Fruit fly (Drosophila melanogaster) whole organism, embryonic: ENCODE results near the gene Kdm3.

Experiments
- BtbVII ChIP-seq: fragments of 200-800 bp; sonication (Bioruptor generic); optimal IDR thresholded peaks from 3 replicates; lab custom pipeline; 2017; ENCODE audit warnings: missing biosample characterization, mild to moderate bottlenecking, missing genetic modification characterization
- CG11560 ChIP-seq: fragments of 200-800 bp; sonication (Bioruptor generic); IDR thresholded peaks from 3 replicates; pipeline ENCODE4 v1.3.6; 2022; ENCODE audit warnings: missing biosample characterization, missing genetic modification characterization
- CG11723 ChIP-seq: fragments of 200-800 bp; sonication (Bioruptor generic); optimal IDR thresholded peaks from 2 replicates; lab custom pipeline; 2017; ENCODE audit warnings: missing biosample characterization, mild to moderate bottlenecking, missing genetic modification characterization
- CG13287 ChIP-seq: fragments of 200-800 bp; sonication (Bioruptor generic); IDR thresholded peaks from 2 replicates; pipeline ENCODE4 v1.3.6; 2022; ENCODE audit warnings: missing biosample characterization, missing genetic modification characterization; ENCODE audit not compliant: partially characterized antibody
- CG13424 ChIP-seq: fragments of 200-800 bp; sonication (Bioruptor generic); optimal IDR thresholded peaks from 2 replicates; lab custom pipeline; 2019; ENCODE audit warnings: missing biosample characterization, mild to moderate bottlenecking, missing genetic modification characterization, moderate library complexity
- CG13894 ChIP-seq: fragments of 200-800 bp; sonication (Bioruptor generic); optimal IDR thresholded peaks from 3 replicates; lab custom pipeline; 2018; ENCODE audit warnings: missing biosample characterization, mild to moderate bottlenecking, missing genetic modification characterization, moderate library complexity
- CG14014 ChIP-seq: fragments of 200-800 bp; sonication (Bioruptor generic); IDR thresholded peaks from 2 replicates; pipeline ENCODE4 v1.3.6; 2022; ENCODE audit warnings: missing biosample characterization, missing genetic modification characterization
- CG14965 ChIP-seq: fragments of 200-800 bp; sonication (Bioruptor generic); optimal IDR thresholded peaks from 2 replicates; lab custom pipeline; 2016; ENCODE audit warnings: missing biosample characterization, missing genetic modification characterization, borderline replicate concordance
- CG1529 ChIP-seq: fragments of 200-800 bp; sonication (Bioruptor generic); optimal IDR thresholded peaks from 3 replicates; lab custom pipeline; 2018; ENCODE audit warnings: missing biosample characterization, missing genetic modification characterization
- CG16815 ChIP-seq: fragments of 200-800 bp; sonication (Bioruptor generic); optimal IDR thresholded peaks from 3 replicates; lab custom pipeline; 2017; ENCODE audit warnings: missing biosample characterization, mild to moderate bottlenecking, missing genetic modification characterization
- CG17385 ChIP-seq: fragments of 200-800 bp; sonication (Bioruptor generic); optimal IDR thresholded peaks from 3 replicates; lab custom pipeline; 2018; ENCODE audit warnings: missing biosample characterization, mild to moderate bottlenecking, missing genetic modification characterization
- CG17612 ChIP-seq: fragments of 200-800 bp; sonication (Bioruptor generic); IDR thresholded peaks from 2 replicates; pipeline ENCODE4 v1.3.6; 2022; ENCODE audit warnings: missing biosample characterization, missing genetic modification characterization
- CG2202 ChIP-seq: fragments of 200-800 bp; sonication (Bioruptor generic); optimal IDR thresholded peaks from 2 replicates; lab custom pipeline; 2018; ENCODE audit warnings: missing biosample characterization, mild to moderate bottlenecking, missing genetic modification characterization
- CG34422 ChIP-seq: fragments of 200-800 bp; sonication (Bioruptor generic); IDR thresholded peaks from 3 replicates; pipeline ENCODE4 v1.3.6; 2022; ENCODE audit warnings: missing biosample characterization, missing genetic modification characterization
- CG3838 ChIP-seq: fragments of 200-800 bp; sonication (Bioruptor generic); optimal IDR thresholded peaks from 3 replicates; lab custom pipeline; 2016; ENCODE audit warnings: missing biosample characterization, missing genetic modification characterization
- CG4282 ChIP-seq: fragments of 200-800 bp; sonication (Bioruptor generic); optimal IDR thresholded peaks from 2 replicates; lab custom pipeline; 2016; ENCODE audit warnings: missing biosample characterization, missing genetic modification characterization
- CG4707 ChIP-seq: fragments of 200-800 bp; sonication (Bioruptor generic); optimal IDR thresholded peaks from 2 replicates; lab custom pipeline; 2018; ENCODE audit warnings: missing biosample characterization, mild to moderate bottlenecking, missing genetic modification characterization, moderate library complexity
- CG8089 ChIP-seq: fragments of 200-800 bp; sonication (Bioruptor generic); optimal IDR thresholded peaks from 3 replicates; lab custom pipeline; 2016; ENCODE audit warnings: missing biosample characterization, missing genetic modification characterization
- CG9609 ChIP-seq: fragments of 200-800 bp; sonication (Bioruptor generic); optimal IDR thresholded peaks from 3 replicates; lab custom pipeline; 2016; ENCODE audit warnings: missing biosample characterization, missing genetic modification characterization
- Dref ChIP-seq: fragments of 200-800 bp; sonication (Bioruptor generic); IDR thresholded peaks from 2 replicates; pipeline ENCODE4 v1.3.6; 2022; ENCODE audit warnings: missing biosample characterization, missing genetic modification characterization
- E2f2 ChIP-seq: fragments of 200-800 bp; sonication (Bioruptor generic); IDR thresholded peaks from 2 replicates; pipeline ENCODE4 v1.3.6; 2022; ENCODE audit warnings: missing biosample characterization, missing genetic modification characterization
- ERR ChIP-seq: fragments of 200-800 bp; sonication (Bioruptor generic); optimal IDR thresholded peaks from 2 replicates; lab custom pipeline; 2016; ENCODE audit warnings: missing biosample characterization, missing genetic modification characterization
- Ets65A ChIP-seq: fragments of 200-800 bp; sonication (Bioruptor generic); peaks from one replicate; lab custom pipeline; 2016; ENCODE audit warnings: missing biosample characterization, missing genetic modification characterization
- Gug ChIP-seq: fragments of 200-800 bp; sonication (Bioruptor generic); IDR thresholded peaks from 4 replicates; pipeline ENCODE4 v1.3.6; 2022; ENCODE audit warnings: missing biosample characterization, missing genetic modification characterization
- Hey ChIP-seq: fragments of 200-800 bp; sonication (Bioruptor generic); optimal IDR thresholded peaks from 3 replicates; lab custom pipeline; 2018; ENCODE audit warnings: missing biosample characterization, mild to moderate bottlenecking, missing genetic modification characterization
- Lim3 ChIP-seq: fragments of 200-800 bp; sonication (Bioruptor generic); IDR thresholded peaks from 2 replicates; pipeline ENCODE4 v1.3.6; 2022; ENCODE audit warnings: missing biosample characterization, missing genetic modification characterization
- Mad ChIP-seq: fragments of 200-800 bp; sonication (Bioruptor generic); optimal IDR thresholded peaks from 2 replicates; lab custom pipeline; 2016; ENCODE audit warnings: missing biosample characterization, missing genetic modification characterization
- Max ChIP-seq: fragments of 200-800 bp; sonication (Bioruptor generic); optimal IDR thresholded peaks from 2 replicates; lab custom pipeline; 2016; ENCODE audit warnings: missing biosample characterization, mild to moderate bottlenecking, missing genetic modification characterization
- Nf-YA ChIP-seq: fragments of 200-800 bp; sonication (Bioruptor generic); IDR thresholded peaks from 2 replicates; pipeline ENCODE4 v1.3.6; 2022; ENCODE audit warnings: missing biosample characterization, missing genetic modification characterization
- Optix ChIP-seq: fragments of 200-800 bp; sonication (Bioruptor generic); IDR thresholded peaks from 3 replicates; pipeline ENCODE4 v1.3.6; 2022; ENCODE audit warnings: missing biosample characterization, missing genetic modification characterization
- Ravus ChIP-seq: fragments of 200-800 bp; sonication (Bioruptor generic); IDR thresholded peaks from 2 replicates; pipeline ENCODE4 v1.3.6; 2022; ENCODE audit warnings: missing biosample characterization, missing genetic modification characterization
- Rx ChIP-seq: fragments of 200-800 bp; sonication (Bioruptor generic); IDR thresholded peaks from 2 replicates; pipeline ENCODE4 v1.3.6; 2022; ENCODE audit warnings: missing biosample characterization, missing genetic modification characterization
- Sox100B ChIP-seq: fragments of 200-800 bp; sonication (Bioruptor generic); optimal IDR thresholded peaks from 3 replicates; lab custom pipeline; 2018; ENCODE audit warnings: missing biosample characterization, mild to moderate bottlenecking, missing genetic modification characterization
- amos ChIP-seq: fragments of 200-800 bp; sonication (Bioruptor generic); IDR thresholded peaks from 2 replicates; pipeline ENCODE4 v1.3.6; 2022; ENCODE audit warnings: missing biosample characterization, missing genetic modification characterization; ENCODE audit not compliant: partially characterized antibody
- cato ChIP-seq: fragments of 200-800 bp; sonication (Bioruptor generic); optimal IDR thresholded peaks from 2 replicates; lab custom pipeline; 2016; ENCODE audit warnings: missing biosample characterization, missing genetic modification characterization, borderline replicate concordance
- chinmo ChIP-seq: fragments of 200-800 bp; sonication (Bioruptor generic); IDR thresholded peaks from 4 replicates; pipeline ENCODE4 v1.3.6; 2022; ENCODE audit warnings: missing biosample characterization, missing genetic modification characterization; ENCODE audit not compliant: partially characterized antibody
- ci ChIP-seq: fragments of 200-800 bp; sonication (Bioruptor generic); IDR thresholded peaks from 3 replicates; pipeline ENCODE4 v1.3.6; 2022; ENCODE audit warnings: missing biosample characterization, missing genetic modification characterization
- disco-r ChIP-seq: fragments of 200-800 bp; sonication (Bioruptor generic); optimal IDR thresholded peaks from 2 replicates; lab custom pipeline; 2016; ENCODE audit warnings: missing biosample characterization, missing genetic modification characterization
- dm ChIP-seq: fragments of 200-800 bp; sonication (Bioruptor generic); optimal IDR thresholded peaks from 3 replicates; lab custom pipeline; 2016; ENCODE audit warnings: missing biosample characterization, missing genetic modification characterization
- dmrt11E ChIP-seq: fragments of 200-800 bp; sonication (Bioruptor generic); optimal IDR thresholded peaks from 3 replicates; lab custom pipeline; 2018; ENCODE audit warnings: missing biosample characterization, mild to moderate bottlenecking, missing genetic modification characterization, moderate library complexity
- hkb ChIP-seq, 2 experiments: fragments of 200-800 bp in 1 of 2; fragments of >200 bp in 1 of 2; sonication (Bioruptor generic) in 1 of 2; IDR thresholded peaks in 1 of 2; optimal IDR thresholded peaks in 1 of 2; 2 replicates each; pipeline versions ENCODE4 v1.3.6 to Lab custom; 2017 to 2022; ENCODE audit warnings: missing biosample characterization in 1 of 2, missing genetic modification characterization in 1 of 2
- inv ChIP-seq: fragments of 200-800 bp; sonication (Bioruptor generic); IDR thresholded peaks from 2 replicates; pipeline ENCODE4 v1.3.6; 2022; ENCODE audit warnings: missing biosample characterization, missing genetic modification characterization; ENCODE audit not compliant: partially characterized antibody
- ken ChIP-seq: fragments of 200-800 bp; sonication (Bioruptor generic); IDR thresholded peaks from 3 replicates; pipeline ENCODE4 v1.3.6; 2022; ENCODE audit warnings: missing biosample characterization, missing genetic modification characterization
- prd ChIP-seq, 3 experiments: fragments of >200 bp in 2 of 3; fragments of 200-800 bp in 1 of 3; sonication (Bioruptor generic) in 1 of 3; optimal IDR thresholded peaks in 2 of 3; IDR thresholded peaks in 1 of 3; 2 replicates in 2 of 3; 3 replicates in 1 of 3; pipeline versions ENCODE4 v1.3.6 to Lab custom; 2017 to 2022; ENCODE audit warnings: missing biosample characterization in 1 of 3, missing genetic modification characterization in 1 of 3
- rib ChIP-seq: fragments of 200-800 bp; sonication (Bioruptor generic); IDR thresholded peaks from 2 replicates; pipeline ENCODE4 v1.3.6; 2022; ENCODE audit warnings: missing biosample characterization, missing genetic modification characterization
- slbo ChIP-seq: fragments of 200-800 bp; sonication (Bioruptor generic); IDR thresholded peaks from 2 replicates; pipeline ENCODE4 v1.3.6; 2022; ENCODE audit warnings: missing biosample characterization, missing genetic modification characterization
- slou ChIP-seq: fragments of 200-800 bp; sonication (Bioruptor generic); optimal IDR thresholded peaks from 3 replicates; lab custom pipeline; 2016; ENCODE audit warnings: missing biosample characterization, missing genetic modification characterization
- sob ChIP-seq: fragments of 200-800 bp; sonication (Bioruptor generic); IDR thresholded peaks from 2 replicates; pipeline ENCODE4 v1.3.6; 2022; ENCODE audit warnings: missing biosample characterization, missing genetic modification characterization
- sqz ChIP-seq: fragments of 200-800 bp; sonication (Bioruptor generic); optimal IDR thresholded peaks from 3 replicates; lab custom pipeline; 2018; ENCODE audit warnings: missing biosample characterization, mild to moderate bottlenecking, missing genetic modification characterization
- vnd ChIP-seq: fragments of 200-800 bp; sonication (Bioruptor generic); IDR thresholded peaks from 3 replicates; pipeline ENCODE4 v1.3.6; 2022; ENCODE audit warnings: missing biosample characterization, missing genetic modification characterization; ENCODE audit not compliant: partially characterized antibody
- zfh1 ChIP-seq: fragments of 200-800 bp; sonication (Bioruptor generic); IDR thresholded peaks from 3 replicates; pipeline ENCODE4 v1.3.6; 2022; ENCODE audit warnings: missing biosample characterization, missing genetic modification characterization

Gene Kdm3

dm6 chr3R:9515860-9516344 lies at the start of gene Kdm3, which contains the start of the genes mRpL47 and CG8176 (continued):
- TF ChIP-seq CG17385 (GFP tag; lab: Kevin White, UChicago) (peak; percentile 13), CG13287 (GFP tag; lab: Robert Waterston, UW) (no peak), BtbVII (GFP tag; lab: Kevin White, UChicago) (no peak), Hey (no peak), E2f2 (GFP tag; lab: Robert Waterston, UW) (no peak), slbo (GFP tag; lab: Robert Waterston, UW) (no peak), Optix (GFP tag; lab: Robert Waterston, UW) (no peak), Dref (GFP tag; lab: Robert Waterston, UW) (no peak), rib (GFP tag; lab: Robert Waterston, UW) (no peak), CG2202 (tag; lab: Kevin White, UChicago) (peak; percentile 19), Sox100B (GFP tag; lab: Kevin White, UChicago) (no peak), CG13894 (no peak), disco-r (peak; percentile 15), dmrt11E (peak; percentile 8), CG34422 (GFP tag; lab: Robert Waterston, UW) (no peak), CG4707 (GFP tag; lab: Kevin White, UChicago) (no peak), Ravus (GFP tag; lab: Robert Waterston, UW) (no peak), ci (no peak), CG14014 (no peak), CG11723 (GFP tag; lab: Kevin White, UChicago) (no peak), prd (optimal IDR thresholded peaks at IDR 0.05; lab: Kevin White, UChicago) (no peak), prd (GFP tag; IDR thresholded peaks at IDR 0.05; lab: Robert Waterston, UW) (no peak), Nf-YA (GFP tag; lab: Robert Waterston, UW) (no peak), Max (GFP tag; lab: Kevin White, UChicago) (peak; percentile 13), CG16815 (GFP tag; lab: Kevin White, UChicago) (no peak), ERR (GFP tag; lab: Kevin White, UChicago) (peak; percentile 83), Ets65A (GFP tag; lab: Kevin White, UChicago) (peak; percentile 96), Mad (GFP tag; lab: Kevin White, UChicago) (peak; percentile 66), CG13424 (tag; lab: Kevin White, UChicago) (peak; percentile 49), CG8089 (GFP tag; lab: Kevin White, UChicago) (peak; percentile 37), dm (GFP tag; lab: Kevin White, UChicago) (peak; percentile 89), ken (no peak), CG9609 (GFP tag; lab: Kevin White, UChicago) (peak; percentile 60), CG3838 (no peak), Rx (no peak), amos (GFP tag; lab: Robert Waterston, UW) (no peak), inv (GFP tag; lab: Robert Waterston, UW) (no peak), CG1529 (no peak), Gug (GFP tag; lab: Robert Waterston, UW) (peak; percentile 81; the same call in 3 of the 4 replicates), sqz (GFP tag; lab: Kevin White, UChicago) (peak; percentile 51), zfh1 (GFP tag; lab: Robert Waterston, UW) (no peak), slou (GFP tag; lab: Kevin White, UChicago) (peak; percentile 79), CG17612 (no peak), hkb (optimal IDR thresholded peaks at IDR 0.05; lab: Kevin White, UChicago) (no peak), hkb (GFP tag; IDR thresholded peaks at IDR 0.05; lab: Robert Waterston, UW) (no peak), CG14965 (no peak), cato (GFP tag; lab: Kevin White, UChicago) (no peak), Lim3 (no peak), CG4282 (GFP tag; lab: Kevin White, UChicago) (peak; percentile 68), chinmo (GFP tag; lab: Robert Waterston, UW) (no peak), CG11560 (no peak), vnd (GFP tag; lab: Robert Waterston, UW) (no peak), sob (GFP tag; lab: Robert Waterston, UW) (no peak)
